Worm (Caenorhabditis elegans) whole organism, early embryonic: Measurements from ENCODE around the gene H23L24.4.

ENCODE experiments used
- ama-1 ChIP-seq: fragments of 150-350 bp; optimal IDR thresholded peaks from 2 replicates; lab custom pipeline; 2014
- ceh-13 ChIP-seq: fragments of 200-800 bp; sonication (Bioruptor generic); optimal IDR thresholded peaks from 2 replicates; lab custom pipeline; 2018; ENCODE audit warnings: mild to moderate bottlenecking, missing genetic modification characterization, missing compliant biosample characterization
- ets-7 ChIP-seq: sonication (generic microtip); optimal IDR thresholded peaks from 2 replicates; lab custom pipeline; 2016; ENCODE audit warnings: missing genotype, missing genetic modification characterization, missing compliant biosample characterization
- flt-1 ChIP-seq: fragments of 200-800 bp; sonication (Bioruptor generic); IDR thresholded peaks from 2 replicates; pipeline ENCODE4 v1.3.6; 2022; ENCODE audit warnings: missing genetic modification characterization, missing compliant biosample characterization
- hmbx-1 ChIP-seq: sonication (generic microtip); optimal IDR thresholded peaks from 2 replicates; lab custom pipeline; 2016; ENCODE audit warnings: mild to moderate bottlenecking, missing genetic modification characterization, missing compliant biosample characterization
- hmg-4 ChIP-seq: fragments of 200-800 bp; sonication (Bioruptor generic); optimal IDR thresholded peaks from 2 replicates; lab custom pipeline; 2018; ENCODE audit warnings: mild to moderate bottlenecking, missing genetic modification characterization, missing compliant biosample characterization
- hnd-1 ChIP-seq: sonication (generic microtip); optimal IDR thresholded peaks from 2 replicates; lab custom pipeline; 2016; ENCODE audit warnings: missing genetic modification characterization, missing compliant biosample characterization
- pes-1 ChIP-seq: fragments of 200-800 bp; sonication (Bioruptor generic); IDR thresholded peaks from 2 replicates; pipeline ENCODE4 v1.3.6; 2022; ENCODE audit warnings: missing genetic modification reagents, missing genetic modification characterization, missing compliant biosample characterization
- scrt-1 ChIP-seq: fragments of 200-800 bp; sonication (Bioruptor generic); IDR thresholded peaks from 2 replicates; pipeline ENCODE4 v1.3.6; 2022; ENCODE audit warnings: missing genetic modification characterization, missing compliant biosample characterization
- sea-1 ChIP-seq: fragments of 200-800 bp; sonication (Bioruptor generic); conservative IDR thresholded peaks from 2 replicates; pipeline ENCODE4 v1.3.6; 2022; ENCODE audit warnings: missing genetic modification characterization, missing compliant biosample characterization
- tbx-11 ChIP-seq: fragments of 200-800 bp; sonication (Bioruptor generic); IDR thresholded peaks from 2 replicates; pipeline ENCODE4 v1.3.6; 2022; ENCODE audit warnings: missing genetic modification characterization, missing compliant biosample characterization
- tbx-37 ChIP-seq: fragments of 200-800 bp; sonication (Bioruptor generic); conservative IDR thresholded peaks from 2 replicates; pipeline ENCODE4 v1.3.6; 2022; ENCODE audit warnings: missing genetic modification reagents, missing genetic modification characterization, missing compliant biosample characterization

DNA sequence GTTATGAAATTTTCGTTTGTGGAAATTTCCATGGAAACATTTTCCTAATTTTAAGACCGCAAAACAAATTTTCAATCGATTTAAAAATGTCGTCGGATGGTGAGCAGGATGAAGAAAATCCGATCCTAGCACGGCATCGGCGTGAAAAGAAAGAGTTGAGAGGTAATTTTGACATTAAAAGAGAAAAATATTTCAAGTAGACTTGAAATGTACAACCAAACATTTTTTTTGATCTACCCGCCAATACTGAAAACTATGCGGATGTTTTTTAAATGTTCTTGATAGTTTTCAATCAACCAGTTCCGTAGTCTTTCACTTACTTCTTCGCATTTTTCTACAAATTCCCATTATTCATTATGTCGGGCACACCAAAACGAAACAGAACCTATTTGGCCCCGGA, 22.7 kb upstream of the H23L24.4 start, which contains the start of gene otub-3:
- TF ChIP-seq ama-1 (lab: Kevin White, UChicago), result no peak
- TF ChIP-seq tbx-37 (GFP tag; lab: Robert Waterston, UW), result no peak
- no peak for TF ChIP-seq tbx-11 (GFP tag; lab: Robert Waterston, UW)
- no peak for TF ChIP-seq scrt-1 (GFP tag; lab: Robert Waterston, UW)
- TF ChIP-seq flt-1 (GFP tag; lab: Robert Waterston, UW), result no peak
- TF ChIP-seq pes-1 (GFP tag; lab: Robert Waterston, UW), result no peak
- no peak for TF ChIP-seq sea-1 (GFP tag; lab: Robert Waterston, UW)
- no peak for TF ChIP-seq ets-7 (tag; lab: Kevin White, UChicago)
- no peak for TF ChIP-seq hmg-4
- no peak for TF ChIP-seq hmbx-1 (tag; lab: Kevin White, UChicago)
- TF ChIP-seq hnd-1 (tag; lab: Kevin White, UChicago), result no peak
- TF ChIP-seq ceh-13 (GFP tag; lab: Kevin White, UChicago), result no peak
